Worm (Caenorhabditis elegans) whole organism, L4/young adult: ENCODE data around the gene pde-3.

Experiments
- W03F9.2 ChIP-seq: fragments of 150-350 bp; optimal IDR thresholded peaks from 2 replicates; lab custom pipeline; 2014; ENCODE audit warnings: missing biosample characterization, missing genetic modification characterization
- dao-5 ChIP-seq: sonication (generic microtip); optimal IDR thresholded peaks from 2 replicates; lab custom pipeline; 2016; ENCODE audit warnings: missing genotype, missing genetic modification characterization, moderate library complexity, missing compliant biosample characterization
- him-1 ChIP-seq: sonication (generic microtip); optimal IDR thresholded peaks from 2 replicates; lab custom pipeline; 2016; ENCODE audit warnings: missing genotype, missing genetic modification reagents, missing genetic modification characterization, missing compliant biosample characterization

DNA sequence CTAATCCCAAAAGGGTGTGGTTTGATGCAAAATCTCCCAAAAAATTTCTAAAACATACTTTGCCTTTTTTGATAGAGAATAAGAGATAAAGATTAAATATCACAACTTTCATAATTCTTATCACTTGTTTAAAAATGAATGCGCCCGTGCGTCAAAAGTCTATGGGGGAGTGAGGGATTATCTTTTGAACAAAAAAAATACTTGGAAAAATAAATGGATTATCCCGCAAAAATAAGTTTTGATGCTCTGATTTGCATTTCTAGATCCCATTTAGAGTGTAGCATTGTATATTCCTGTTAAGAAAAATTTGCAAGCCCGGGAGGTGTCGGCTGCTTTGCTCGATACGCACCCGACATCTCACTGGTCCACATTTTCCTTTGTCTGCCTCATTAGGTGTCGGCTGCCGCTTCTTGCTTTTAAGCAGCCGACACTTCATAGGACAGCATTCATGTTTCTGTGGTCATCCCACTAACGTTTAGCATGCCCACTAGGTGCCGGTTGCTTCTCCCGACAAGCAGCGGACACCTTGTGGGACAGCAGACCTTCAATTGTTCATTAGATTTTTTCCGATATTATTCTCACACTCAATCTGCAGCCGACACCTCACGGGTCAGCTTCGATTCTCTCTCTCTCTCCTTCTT is 16.0 kb downstream of the pde-3 start:
- TF ChIP-seq dao-5: no peak
- TF ChIP-seq W03F9.2 (tag; lab: Kevin White, UChicago): no peak
- TF ChIP-seq him-1 (tag; lab: Kevin White, UChicago): no peak
